Worm (Caenorhabditis elegans) whole organism, late embryonic: ENCODE data around the gene lido-12.

Experiments
- ama-1 ChIP-seq: fragments of 150-350 bp; optimal IDR thresholded peaks from 2 replicates; lab custom pipeline; 2014
- ceh-14 ChIP-seq: sonication (generic microtip); optimal IDR thresholded peaks from 2 replicates; lab custom pipeline; 2016; ENCODE audit warnings: missing genotype, missing genetic modification characterization, missing compliant biosample characterization
- elt-2 ChIP-seq: sonication (generic microtip); optimal IDR thresholded peaks from 2 replicates; lab custom pipeline; 2016; ENCODE audit warnings: missing genetic modification reagents, missing genetic modification characterization, missing compliant biosample characterization
- elt-4 ChIP-seq: sonication (generic microtip); optimal IDR thresholded peaks from 2 replicates; lab custom pipeline; 2016; ENCODE audit warnings: missing genetic modification characterization, missing compliant biosample characterization
- lin-11 ChIP-seq: fragments of 200-800 bp; sonication (Bioruptor generic); optimal IDR thresholded peaks from 2 replicates; lab custom pipeline; 2018; ENCODE audit warnings: mild to moderate bottlenecking, missing genetic modification characterization, missing compliant biosample characterization
- nhr-232 ChIP-seq: sonication (generic microtip); optimal IDR thresholded peaks from 2 replicates; lab custom pipeline; 2016; ENCODE audit warnings: missing genetic modification characterization, missing compliant biosample characterization
- pha-2 ChIP-seq: sonication (generic microtip); optimal IDR thresholded peaks from 2 replicates; lab custom pipeline; 2017; ENCODE audit warnings: mild to moderate bottlenecking, missing genetic modification characterization, missing compliant biosample characterization
- pha-4 ChIP-seq: fragments of 150-350 bp; optimal IDR thresholded peaks from 2 replicates; lab custom pipeline; 2018; ENCODE audit warnings: missing biosample characterization, missing genetic modification reagents, missing genetic modification characterization
- pros-1 ChIP-seq: fragments of 150-350 bp; optimal IDR thresholded peaks from 2 replicates; lab custom pipeline; 2014; ENCODE audit warnings: missing biosample characterization, missing genetic modification reagents, missing genetic modification characterization
- tbx-2 ChIP-seq: sonication (generic microtip); optimal IDR thresholded peaks from 2 replicates; lab custom pipeline; 2016; ENCODE audit warnings: missing genetic modification characterization, missing compliant biosample characterization
- unc-42 ChIP-seq: sonication (generic microtip); optimal IDR thresholded peaks from 2 replicates; lab custom pipeline; 2016; ENCODE audit warnings: missing genotype, missing genetic modification characterization, missing compliant biosample characterization
- unc-55 ChIP-seq: sonication (generic microtip); optimal IDR thresholded peaks from 2 replicates; lab custom pipeline; 2017; ENCODE audit warnings: missing biosample characterization, missing genetic modification reagents, missing genetic modification characterization

DNA sequence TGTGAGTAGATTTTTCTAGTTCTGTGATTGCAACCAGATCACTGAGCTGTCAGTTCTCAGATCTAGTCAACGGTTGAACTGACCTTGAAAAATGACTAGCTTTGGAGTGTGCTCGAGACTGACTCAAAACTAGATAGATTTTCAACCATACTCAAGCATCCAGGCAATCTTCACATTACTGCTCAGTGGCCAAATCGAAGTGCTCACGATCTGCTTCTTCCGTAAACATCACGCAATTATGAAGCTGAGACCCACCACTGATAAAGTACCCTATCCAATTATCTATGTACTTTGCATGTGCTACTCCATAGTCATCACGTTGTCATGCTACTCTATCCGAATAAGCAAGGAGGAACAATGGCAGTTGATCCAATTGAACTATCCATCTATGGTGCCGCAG, 45.7 kb downstream of the lido-12 start:
- TF ChIP-seq pha-2 (tag; lab: Kevin White, UChicago) (no peak), nhr-232 (no peak), elt-2 (no peak), pros-1 (tag; lab: Kevin White, UChicago) (no peak), ama-1 (lab: Kevin White, UChicago) (no peak), unc-42 (no peak), unc-55 (GFP tag; lab: Kevin White, UChicago) (no peak), pha-4 (tag; lab: Kevin White, UChicago) (no peak), elt-4 (no peak), lin-11 (tag; lab: Kevin White, UChicago) (no peak), tbx-2 (tag; lab: Kevin White, UChicago) (no peak), ceh-14 (tag; lab: Kevin White, UChicago) (no peak)
